Worm (Caenorhabditis elegans): ENCODE data around the gene exp-1.

The exp-1 gene

ce11 chrII:6122641-6123424 lies 38.1 kb downstream of the exp-1 start:
- TF ChIP-seq che-1 (tag; optimal IDR thresholded peaks at IDR 0.05): no peak
- peak; percentile 83 for TF ChIP-seq elt-2 (tag; optimal IDR thresholded peaks at IDR 0.05)
- TF ChIP-seq K09A11.1 (tag; optimal IDR thresholded peaks at IDR 0.05; ENCODE audit: insufficient read depth): no peak

- TF ChIP-seq ceh-19 (GFP tag; optimal IDR thresholded peaks at IDR 0.05) (peak; percentile 30), C38D4.7 (GFP tag; optimal IDR thresholded peaks at IDR 0.05) (no peak), unc-42 (tag; optimal IDR thresholded peaks at IDR 0.05) (peak; percentile 95), ceh-34 (tag; optimal IDR thresholded peaks at IDR 0.05) (peak; percentile 77), ceh-31 (tag; optimal IDR thresholded peaks at IDR 0.05) (peak; percentile 18), hlh-13 (GFP tag; optimal IDR thresholded peaks at IDR 0.05) (no peak)
Observed at ce11 chrII:6120548-6120947, 40.3 kb downstream of the exp-1 start.

DNA sequence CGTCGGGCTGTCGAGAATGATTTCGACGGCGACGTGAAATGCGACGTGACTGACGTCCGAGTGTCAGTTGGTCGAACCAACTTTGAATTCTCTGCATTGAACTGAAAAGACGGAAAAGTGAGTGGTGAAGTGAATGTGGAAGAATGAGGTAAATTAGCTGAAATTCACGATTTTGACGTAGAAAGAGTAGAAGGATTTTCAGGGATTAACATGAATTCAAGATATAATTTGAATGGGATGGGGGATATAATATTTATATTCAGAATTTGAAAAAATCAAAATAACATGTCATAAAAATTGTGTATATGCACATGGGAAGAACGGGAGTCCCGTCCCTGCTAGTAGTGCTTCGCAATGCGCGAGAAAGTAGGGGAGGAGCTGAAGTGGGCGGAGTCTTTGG lies 42.7 kb downstream of the exp-1 start, which contains the start of gene C29H12.6:
TSS of gene C29H12.6 (minus strand) at position 101 of the 400 bp plus-strand sequence.
- TF ChIP-seq ceh-31 (tag; optimal IDR thresholded peaks at IDR 0.05) (peak; percentile 10), elt-2 (tag; optimal IDR thresholded peaks at IDR 0.05) (no peak)

DNA sequence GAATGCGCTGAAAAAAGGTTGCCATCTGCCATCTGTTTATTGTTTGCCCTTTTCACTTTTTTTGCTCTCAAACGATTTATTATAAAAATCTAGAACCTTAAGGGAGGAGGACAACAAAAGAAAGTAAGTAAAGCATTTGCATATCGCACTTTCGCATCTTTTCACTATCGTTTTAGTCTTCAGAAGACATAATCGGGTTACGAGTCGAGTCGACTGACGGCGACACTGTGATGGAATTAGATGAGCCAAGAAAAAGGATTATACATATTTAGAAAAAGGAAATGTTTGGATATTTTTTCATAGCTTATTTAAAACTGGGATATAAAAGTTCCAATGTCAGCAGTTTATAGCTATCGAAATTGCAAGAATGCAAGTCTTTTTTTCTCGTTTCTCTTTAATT lies 44.2 kb downstream of the exp-1 start:
- TF ChIP-seq nhr-11 (tag; optimal IDR thresholded peaks at IDR 0.05): no peak
- no peak for TF ChIP-seq ceh-14 (tag; optimal IDR thresholded peaks at IDR 0.05)
- peak; percentile 88 for TF ChIP-seq unc-42 (tag; optimal IDR thresholded peaks at IDR 0.05)

- TF ChIP-seq ceh-48 (tag; optimal IDR thresholded peaks at IDR 0.05) (no peak), dve-1 (tag; optimal IDR thresholded peaks at IDR 0.05) (no peak), hlh-6 (tag; optimal IDR thresholded peaks at IDR 0.05) (no peak), unc-42 (tag; optimal IDR thresholded peaks at IDR 0.05) (no peak), hlh-15 (tag; optimal IDR thresholded peaks at IDR 0.05) (no peak), zip-5 (tag; optimal IDR thresholded peaks at IDR 0.05) (no peak), eyg-1 (tag; optimal IDR thresholded peaks at IDR 0.05) (no peak), ceh-2 (tag; optimal IDR thresholded peaks at IDR 0.05) (no peak), K09A11.1 (tag; optimal IDR thresholded peaks at IDR 0.05; ENCODE audit: insufficient read depth) (no peak), unc-86 (tag; optimal IDR thresholded peaks at IDR 0.05) (no peak), elt-2 (tag; optimal IDR thresholded peaks at IDR 0.05) (no peak), hlh-8 (tag; optimal IDR thresholded peaks at IDR 0.05) (no peak), ceh-31 (tag; optimal IDR thresholded peaks at IDR 0.05) (no peak), ceh-14 (tag; optimal IDR thresholded peaks at IDR 0.05) (no peak), tbx-2 (tag; optimal IDR thresholded peaks at IDR 0.05) (no peak), C08G9.2 (tag; optimal IDR thresholded peaks at IDR 0.05) (no peak), ceh-9 (tag; optimal IDR thresholded peaks at IDR 0.05) (no peak), Y22D7AL.16 (tag; optimal IDR thresholded peaks at IDR 0.05) (no peak)
Observed at ce11 chrII:6115283-6115682, 45.6 kb downstream of the exp-1 start.

- TF ChIP-seq unc-3 (GFP tag; conservative IDR thresholded peaks at IDR 0.05) (no peak), unc-3 (tag; optimal IDR thresholded peaks at IDR 0.05) (no peak), ceh-48 (tag; optimal IDR thresholded peaks at IDR 0.05) (no peak), ceh-31 (tag; optimal IDR thresholded peaks at IDR 0.05) (peak; percentile 38), ceh-18 (tag; optimal IDR thresholded peaks at IDR 0.05) (no peak), unc-42 (tag; optimal IDR thresholded peaks at IDR 0.05) (peak; percentile 95), ceh-24 (tag; optimal IDR thresholded peaks at IDR 0.05) (no peak), hlh-15 (tag; optimal IDR thresholded peaks at IDR 0.05) (no peak), ceh-19 (GFP tag; optimal IDR thresholded peaks at IDR 0.05) (no peak), ahr-1 (tag; optimal IDR thresholded peaks at IDR 0.05) (no peak), ttx-3 (tag; optimal IDR thresholded peaks at IDR 0.05) (no peak), unc-55 (GFP tag; optimal IDR thresholded peaks at IDR 0.05) (no peak), ets-4 (tag; optimal IDR thresholded peaks at IDR 0.05) (no peak)
Observed at ce11 chrII:6113842-6114441, 47.0 kb downstream of the exp-1 start.

Data from whole organism, late embryonic.